Worm (Caenorhabditis elegans) whole organism, young adult: Measurements from ENCODE around the gene ZK897.10.

ENCODE experiments used
- B0035.1 ChIP-seq: sonication (generic microtip); optimal IDR thresholded peaks from 2 replicates; lab custom pipeline; 2016; ENCODE audit warnings: missing genetic modification characterization, mild to moderate bottlenecking, missing compliant biosample characterization, missing genotype, missing genetic modification reagents
- C17E4.6 ChIP-seq: fragments of 200-800 bp; sonication (Bioruptor generic); IDR thresholded peaks from 2 replicates; pipeline ENCODE4 v1.3.6; 2022; ENCODE audit warnings: missing genetic modification reagents, missing genetic modification characterization, missing compliant biosample characterization
- F10E7.11 ChIP-seq: sonication (generic microtip); optimal IDR thresholded peaks from 2 replicates; lab custom pipeline; 2017; ENCODE audit warnings: mild to moderate bottlenecking, missing genetic modification characterization, moderate library complexity, missing compliant biosample characterization
- F23B12.7 ChIP-seq: sonication (generic microtip); optimal IDR thresholded peaks from 2 replicates; lab custom pipeline; 2017; ENCODE audit warnings: missing genetic modification characterization, mild to moderate bottlenecking, missing compliant biosample characterization, antibody characterized with exemption, moderate library complexity; ENCODE audit not compliant: insufficient read depth
- F49E8.2 ChIP-seq: sonication (generic microtip); optimal IDR thresholded peaks from 3 replicates; lab custom pipeline; 2017; ENCODE audit warnings: missing genetic modification characterization, mild to moderate bottlenecking, missing compliant biosample characterization, antibody characterized with exemption, moderate library complexity; ENCODE audit not compliant: insufficient read depth
- T07F8.4 ChIP-seq: sonication (generic microtip); optimal IDR thresholded peaks from 2 replicates; lab custom pipeline; 2016; ENCODE audit warnings: mild to moderate bottlenecking, missing genetic modification characterization, moderate library complexity, missing compliant biosample characterization
- Y56A3A.18 ChIP-seq: fragments of 200-800 bp; sonication (Bioruptor generic); IDR thresholded peaks from 2 replicates; pipeline ENCODE4 v1.3.6; 2022; ENCODE audit warnings: missing genetic modification reagents, missing genetic modification characterization, missing compliant biosample characterization
- Y67H2A.10 ChIP-seq: fragments of 200-800 bp; sonication (Bioruptor generic); conservative IDR thresholded peaks from 2 replicates; pipeline ENCODE4 v1.3.6; 2022; ENCODE audit warnings: missing genetic modification reagents, missing genetic modification characterization, missing compliant biosample characterization
- akir-1 ChIP-seq: fragments of 200-800 bp; sonication (Bioruptor generic); optimal IDR thresholded peaks from 2 replicates; lab custom pipeline; 2018; ENCODE audit warnings: mild to moderate bottlenecking, missing genetic modification characterization, moderate library complexity, missing compliant biosample characterization
- ama-1 ChIP-seq, 3 experiments: fragments of 150-350 bp in 1 of 3; sonication (generic microtip) in 2 of 3; optimal IDR thresholded peaks; 2 replicates each; lab custom pipeline; 2014 to 2018; ENCODE audit warnings: missing biosample characterization in 2 of 3, missing genetic modification characterization in 2 of 3, missing genetic modification reagents in 2 of 3
- atf-7 ChIP-seq: sonication (generic microtip); optimal IDR thresholded peaks from 2 replicates; lab custom pipeline; 2017; ENCODE audit warnings: mild to moderate bottlenecking, missing genetic modification characterization, missing compliant biosample characterization
- attf-6 ChIP-seq: fragments of 200-800 bp; sonication (Bioruptor generic); IDR thresholded peaks from 2 replicates; pipeline ENCODE4 v1.3.6; 2022; ENCODE audit warnings: missing genetic modification reagents, missing genetic modification characterization, missing compliant biosample characterization
- bed-2 ChIP-seq: fragments of 200-800 bp; sonication (Bioruptor generic); IDR thresholded peaks from 2 replicates; pipeline ENCODE4 v1.3.6; 2022; ENCODE audit warnings: missing genetic modification reagents, missing genetic modification characterization, missing compliant biosample characterization
- ccch-3 ChIP-seq: fragments of 200-800 bp; sonication (Bioruptor generic); optimal IDR thresholded peaks from 2 replicates; lab custom pipeline; 2018; ENCODE audit warnings: mild to moderate bottlenecking, missing genetic modification characterization, missing compliant biosample characterization
- cebp-1 ChIP-seq, 2 experiments: fragments of 200-800 bp in 1 of 2; sonication (Bioruptor generic) in 1 of 2; sonication (generic microtip) in 1 of 2; IDR thresholded peaks in 1 of 2; optimal IDR thresholded peaks in 1 of 2; 2 replicates each; pipeline versions ENCODE4 v1.3.6 to Lab custom; 2017 to 2022; ENCODE audit warnings: missing compliant biosample characterization in 2 of 2, missing genetic modification characterization in 2 of 2, mild to moderate bottlenecking in 1 of 2, missing genetic modification reagents in 1 of 2, moderate library complexity in 1 of 2
- ceh-27 ChIP-seq: fragments of 200-800 bp; sonication (Bioruptor generic); optimal IDR thresholded peaks from 2 replicates; lab custom pipeline; 2018; ENCODE audit warnings: mild to moderate bottlenecking, missing genetic modification characterization, moderate library complexity, missing compliant biosample characterization
- ceh-91 ChIP-seq: fragments of 200-800 bp; sonication (Bioruptor generic); IDR thresholded peaks from 2 replicates; pipeline ENCODE4 v1.3.6; 2022; ENCODE audit warnings: missing genetic modification reagents, missing genetic modification characterization, missing compliant biosample characterization
- egrh-3 ChIP-seq: fragments of 200-800 bp; sonication (Bioruptor generic); IDR thresholded peaks from 2 replicates; pipeline ENCODE4 v1.3.6; 2022; ENCODE audit warnings: missing genetic modification reagents, missing genetic modification characterization, missing compliant biosample characterization
- him-1 ChIP-seq: sonication (generic microtip); optimal IDR thresholded peaks from 2 replicates; lab custom pipeline; 2016; ENCODE audit warnings: missing genotype, missing genetic modification reagents, missing genetic modification characterization, missing compliant biosample characterization
- hmg-1.2 ChIP-seq: fragments of 200-800 bp; sonication (Bioruptor generic); IDR thresholded peaks from 2 replicates; pipeline ENCODE4 v1.3.6; 2022; ENCODE audit warnings: missing genetic modification reagents, missing genetic modification characterization, missing compliant biosample characterization
- lin-26 ChIP-seq: fragments of 200-800 bp; sonication (Bioruptor generic); IDR thresholded peaks from 2 replicates; pipeline ENCODE4 v1.3.6; 2022; ENCODE audit warnings: missing genetic modification reagents, missing genetic modification characterization, missing compliant biosample characterization
- lin-35 ChIP-seq, 3 experiments: fragments of 150-350 bp in 2 of 3; sonication (generic microtip) in 1 of 3; optimal IDR thresholded peaks; 2 replicates each; lab custom pipeline; 2014 to 2018; ENCODE audit warnings: missing biosample characterization in 3 of 3, missing genetic modification characterization in 3 of 3, missing genetic modification reagents in 3 of 3
- lin-40 ChIP-seq: sonication (generic microtip); optimal IDR thresholded peaks from 2 replicates; lab custom pipeline; 2016; ENCODE audit warnings: missing genetic modification characterization, mild to moderate bottlenecking, missing compliant biosample characterization, missing genotype, missing genetic modification reagents
- lin-54 ChIP-seq: fragments of 200-800 bp; sonication (Bioruptor generic); optimal IDR thresholded peaks from 2 replicates; lab custom pipeline; 2018; ENCODE audit warnings: mild to moderate bottlenecking, missing genetic modification characterization, missing compliant biosample characterization
- madf-10 ChIP-seq: sonication (generic microtip); optimal IDR thresholded peaks from 2 replicates; lab custom pipeline; 2016; ENCODE audit warnings: mild to moderate bottlenecking, missing genetic modification characterization, missing compliant biosample characterization
- madf-3 ChIP-seq: fragments of 200-800 bp; sonication (Bioruptor generic); IDR thresholded peaks from 2 replicates; pipeline ENCODE4 v1.3.6; 2022; ENCODE audit warnings: missing genetic modification reagents, missing genetic modification characterization, missing compliant biosample characterization
- madf-6 ChIP-seq: fragments of 200-800 bp; sonication (Bioruptor generic); IDR thresholded peaks from 2 replicates; pipeline ENCODE4 v1.3.6; 2022; ENCODE audit warnings: missing genetic modification reagents, missing genetic modification characterization, missing compliant biosample characterization
- madf-8 ChIP-seq: fragments of 200-800 bp; sonication (Bioruptor generic); conservative IDR thresholded peaks from 2 replicates; pipeline ENCODE4 v1.3.6; 2022; ENCODE audit warnings: missing genetic modification reagents, missing genetic modification characterization, missing compliant biosample characterization
- mcd-1 ChIP-seq: fragments of 200-800 bp; sonication (Bioruptor generic); IDR thresholded peaks from 2 replicates; pipeline ENCODE4 v1.3.6; 2022; ENCODE audit warnings: missing genetic modification reagents, missing genetic modification characterization, missing compliant biosample characterization
- nfya-1 ChIP-seq: sonication (generic microtip); optimal IDR thresholded peaks from 2 replicates; lab custom pipeline; 2017; ENCODE audit warnings: antibody characterized with exemption, missing compliant biosample characterization, missing genetic modification characterization, borderline replicate concordance; ENCODE audit not compliant: insufficient read depth
- nhr-120 ChIP-seq: fragments of 200-800 bp; sonication (Bioruptor generic); IDR thresholded peaks from 2 replicates; pipeline ENCODE4 v1.3.6; 2022; ENCODE audit warnings: missing genetic modification characterization, missing compliant biosample characterization
- nhr-179 ChIP-seq: sonication (generic microtip); optimal IDR thresholded peaks from 2 replicates; lab custom pipeline; 2016; ENCODE audit warnings: mild to moderate bottlenecking, missing genetic modification characterization, missing compliant biosample characterization
- nhr-90 ChIP-seq: sonication (generic microtip); optimal IDR thresholded peaks from 2 replicates; lab custom pipeline; 2016; ENCODE audit warnings: missing genotype, mild to moderate bottlenecking, missing genetic modification characterization, missing compliant biosample characterization
- pha-4 ChIP-seq: fragments of 150-350 bp; sonication (generic microtip); optimal IDR thresholded peaks from 2 replicates; lab custom pipeline; 2014; ENCODE audit warnings: missing biosample characterization, missing genetic modification reagents, missing genetic modification characterization
- rcor-1 ChIP-seq: fragments of 200-800 bp; sonication (Bioruptor generic); IDR thresholded peaks from 2 replicates; pipeline ENCODE4 v1.3.6; 2022; ENCODE audit warnings: missing genetic modification reagents, missing genetic modification characterization, missing compliant biosample characterization
- sea-2 ChIP-seq: fragments of 200-800 bp; sonication (Bioruptor generic); IDR thresholded peaks from 2 replicates; pipeline ENCODE4 v1.3.6; 2022; ENCODE audit warnings: missing genetic modification characterization, missing compliant biosample characterization
- snpc-1.1 ChIP-seq: sonication (generic microtip); optimal IDR thresholded peaks from 2 replicates; lab custom pipeline; 2017; ENCODE audit warnings: missing genetic modification characterization, mild to moderate bottlenecking, missing compliant biosample characterization, antibody characterized with exemption, moderate library complexity, missing genotype, missing genetic modification reagents; ENCODE audit not compliant: insufficient read depth
- sptf-2 ChIP-seq: fragments of 200-800 bp; sonication (Bioruptor generic); optimal IDR thresholded peaks from 2 replicates; lab custom pipeline; 2018; ENCODE audit warnings: mild to moderate bottlenecking, missing genetic modification characterization, missing compliant biosample characterization
- tbp1 ChIP-seq: fragments of 200-800 bp; sonication (Bioruptor generic); optimal IDR thresholded peaks from 2 replicates; lab custom pipeline; 2018; ENCODE audit warnings: mild to moderate bottlenecking, missing genetic modification characterization, missing compliant biosample characterization
- tbx-9 ChIP-seq: sonication (generic microtip); optimal IDR thresholded peaks from 2 replicates; lab custom pipeline; 2016; ENCODE audit warnings: borderline replicate concordance, missing genetic modification characterization, inconsistent platforms, missing compliant biosample characterization
- tlf-1 ChIP-seq: fragments of 200-800 bp; sonication (Bioruptor generic); optimal IDR thresholded peaks from 2 replicates; lab custom pipeline; 2018; ENCODE audit warnings: mild to moderate bottlenecking, missing genetic modification characterization, missing compliant biosample characterization
- zfh-2 ChIP-seq: fragments of 200-800 bp; sonication (Bioruptor generic); conservative IDR thresholded peaks from 2 replicates; pipeline ENCODE4 v1.3.6; 2022; ENCODE audit warnings: missing genetic modification reagents, missing genetic modification characterization, missing compliant biosample characterization

Gene ZK897.10

DNA sequence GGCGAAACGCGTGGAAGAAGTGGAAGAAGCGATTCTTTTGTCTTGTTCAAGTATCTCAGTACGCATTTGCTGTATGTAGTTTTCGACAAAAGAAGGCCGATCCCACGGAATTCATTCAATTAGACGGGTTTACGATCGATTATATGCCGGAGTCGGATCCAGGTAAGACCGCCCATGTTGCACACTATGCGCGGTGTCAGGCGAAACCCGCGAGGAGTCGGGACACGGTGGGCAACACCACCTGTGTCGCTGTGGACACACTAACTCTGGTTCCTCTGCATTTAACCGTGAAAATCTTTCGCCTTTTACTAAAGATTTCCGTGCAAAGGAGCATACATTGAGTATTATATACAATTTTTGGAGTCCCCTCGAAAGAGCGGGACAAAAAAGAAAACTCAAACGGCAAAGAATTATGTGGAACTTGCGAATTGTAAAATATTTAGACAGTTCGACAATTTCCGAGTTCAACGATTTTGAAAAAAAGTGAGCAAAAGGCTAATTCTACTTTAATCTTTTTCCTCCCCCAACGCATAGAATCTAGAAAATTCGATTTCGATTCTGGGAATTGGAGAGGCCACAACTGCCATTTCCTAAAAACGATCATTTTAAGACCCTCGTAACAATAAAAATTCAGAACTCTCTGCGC, 16.8 kb downstream of the ZK897.10 start (continued):
- TF ChIP-seq T07F8.4 (tag; lab: Kevin White, UChicago) (no peak), B0035.1 (tag; lab: Kevin White, UChicago) (no peak), C17E4.6 (peak; percentile 75; the same call in 1 of the 2 replicates), nfya-1 (tag; lab: Kevin White, UChicago) (no peak), sea-2 (GFP tag; lab: Robert Waterston, UW) (no peak), lin-35 (GFP tag; optimal IDR thresholded peaks at IDR 0.05; lab: Kevin White, UChicago) (no peak), snpc-1.1 (peak; percentile 93), madf-3 (GFP tag; lab: Robert Waterston, UW) (0 out of 2 replicates have a peak, but pooled peaks have one; percentile 26), lin-40 (tag; lab: Kevin White, UChicago) (no peak), zfh-2 (no peak), sptf-2 (GFP tag; lab: Kevin White, UChicago) (no peak), pha-4 (no peak), cebp-1 (GFP tag; IDR thresholded peaks at IDR 0.05; lab: Robert Waterston, UW) (no peak), cebp-1 (tag; optimal IDR thresholded peaks at IDR 0.05; lab: Kevin White, UChicago) (no peak), egrh-3 (no peak), atf-7 (tag; lab: Kevin White, UChicago) (no peak), rcor-1 (GFP tag; lab: Robert Waterston, UW) (peak; percentile 81), nhr-90 (tag; lab: Kevin White, UChicago) (no peak), ceh-91 (GFP tag; lab: Robert Waterston, UW) (peak; percentile 40; the same call in 1 of the 2 replicates), tbp1 (peak; percentile 72), tlf-1 (GFP tag; lab: Kevin White, UChicago) (no peak), F10E7.11 (tag; lab: Kevin White, UChicago) (no peak), hmg-1.2 (GFP tag; lab: Robert Waterston, UW) (peak; percentile 97), nhr-120 (GFP tag; lab: Robert Waterston, UW) (no peak), mcd-1 (GFP tag; lab: Robert Waterston, UW) (peak; percentile 58), ccch-3 (no peak), F49E8.2 (tag; lab: Kevin White, UChicago) (peak; percentile 58), F23B12.7 (tag; lab: Kevin White, UChicago) (no peak), ama-1 (optimal IDR thresholded peaks at IDR 0.05; lab: Kevin White, UChicago) (no peak), ama-1 (GFP tag; optimal IDR thresholded peaks at IDR 0.05; lab: Kevin White, UChicago) (no peak), him-1 (peak; percentile 81)

DNA sequence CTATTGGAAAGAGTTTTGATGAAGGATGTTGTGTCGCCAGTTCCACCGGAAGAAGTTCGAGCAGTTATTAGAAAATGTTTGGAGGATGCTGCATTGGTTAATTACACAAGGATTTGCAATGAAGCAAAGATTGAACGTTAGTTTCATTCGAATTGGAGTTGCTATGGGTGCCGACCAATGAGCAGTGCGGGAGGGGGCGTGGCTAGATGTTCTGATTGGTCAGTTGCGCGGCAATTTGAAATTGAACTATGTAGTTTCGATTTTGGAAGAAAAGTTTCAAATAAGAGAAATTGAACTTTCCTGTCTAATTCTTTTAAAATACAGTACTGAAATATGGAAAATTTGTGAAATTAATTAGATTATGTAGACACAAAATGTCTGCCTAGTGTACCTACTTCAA, 18.0 kb downstream of the ZK897.10 start:
- TF ChIP-seq F49E8.2 (tag; lab: Kevin White, UChicago) (no peak), nhr-179 (tag; lab: Kevin White, UChicago) (no peak), ceh-27 (no peak), cebp-1 (GFP tag; IDR thresholded peaks at IDR 0.05; lab: Robert Waterston, UW) (no peak), cebp-1 (tag; optimal IDR thresholded peaks at IDR 0.05; lab: Kevin White, UChicago) (no peak), akir-1 (GFP tag; lab: Kevin White, UChicago) (no peak), tbx-9 (no peak), rcor-1 (GFP tag; lab: Robert Waterston, UW) (no peak)
- TF ChIP-seq, all 124 proteins: peak for 0

DNA sequence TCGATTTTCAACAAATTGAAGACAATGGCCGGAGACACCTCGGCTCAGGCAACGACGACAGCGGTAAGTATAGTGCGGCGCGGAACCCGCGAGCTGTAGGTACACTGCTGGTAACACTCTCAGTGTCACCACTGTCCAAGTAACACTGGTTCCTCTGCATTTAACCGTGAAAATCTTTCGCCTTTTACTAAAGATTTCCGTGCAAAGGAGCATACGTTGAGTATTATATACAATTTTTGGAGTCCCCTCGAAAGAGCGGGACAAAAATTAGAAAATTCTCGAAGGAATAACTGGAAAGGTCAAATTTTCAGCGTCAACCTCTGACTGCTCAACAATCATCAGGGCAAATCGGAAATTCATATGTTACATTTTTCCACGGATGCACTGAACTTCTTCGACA, 20.8 kb downstream of the ZK897.10 start:
- TF ChIP-seq madf-6 (GFP tag; lab: Robert Waterston, UW) (peak; percentile 76), tbx-9 (no peak), rcor-1 (GFP tag; lab: Robert Waterston, UW) (peak; percentile 64), lin-26 (GFP tag; lab: Robert Waterston, UW) (peak; percentile 53; the same call in 1 of the 2 replicates), hmg-1.2 (GFP tag; lab: Robert Waterston, UW) (peak; percentile 98), madf-8 (GFP tag; lab: Robert Waterston, UW) (0 out of 2 replicates have a peak, but pooled peaks have one; percentile 38), mcd-1 (GFP tag; lab: Robert Waterston, UW) (peak; percentile 49; the same call in 1 of the 2 replicates), attf-6 (GFP tag; lab: Robert Waterston, UW) (peak; percentile 94), Y67H2A.10 (GFP tag; lab: Robert Waterston, UW) (no peak), nhr-179 (tag; lab: Kevin White, UChicago) (no peak), lin-54 (peak; percentile 5), madf-10 (tag; lab: Kevin White, UChicago) (no peak), F49E8.2 (tag; lab: Kevin White, UChicago) (peak; percentile 58), bed-2 (GFP tag; lab: Robert Waterston, UW) (no peak), Y56A3A.18 (GFP tag; lab: Robert Waterston, UW) (0 out of 2 replicates have a peak, but pooled peaks have one; percentile 11)
